Worm (Caenorhabditis elegans): ENCODE results near the gene F35G12.12.

DNA sequence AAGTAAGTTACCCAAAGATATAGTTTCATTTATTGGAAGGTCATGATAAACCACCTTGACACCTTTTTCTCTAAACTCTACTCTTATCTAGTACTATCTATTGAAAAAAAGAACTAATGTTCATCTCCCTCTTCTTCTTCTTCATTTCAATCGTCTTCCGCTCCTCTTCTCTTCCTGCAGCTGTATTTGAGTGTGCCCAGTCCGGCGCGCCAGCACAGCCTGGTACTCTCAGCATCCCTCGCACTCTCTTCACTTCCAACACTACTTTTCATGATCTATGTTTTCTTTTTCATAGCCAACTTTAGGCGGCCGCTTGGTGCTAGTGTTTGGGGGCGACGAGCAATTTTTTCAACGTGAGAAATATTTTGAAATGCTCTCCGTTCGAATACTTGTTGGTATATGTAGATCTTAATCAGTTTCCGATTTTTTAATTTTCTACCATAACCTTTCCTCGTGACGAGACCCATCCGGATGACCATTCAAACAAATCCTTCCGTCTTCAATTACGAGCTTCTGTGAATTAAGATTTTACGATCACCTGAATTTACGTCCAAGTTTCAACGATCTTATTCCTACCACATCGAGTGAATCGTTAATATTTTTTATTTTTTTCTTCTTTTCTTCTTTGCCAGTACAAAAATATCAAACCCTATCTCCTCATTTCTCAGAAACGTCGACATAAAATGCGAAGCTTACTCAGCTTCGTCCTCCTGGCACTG, 19.4 kb upstream of the F35G12.12 start, which contains the start of gene pan-1:
- TF ChIP-seq fkh-8 (tag; optimal IDR thresholded peaks at IDR 0.05) (no peak), nhr-85 (tag) (peak; percentile 65), aha-1 (tag; optimal IDR thresholded peaks at IDR 0.05) (no peak), mdl-1 (tag; optimal IDR thresholded peaks at IDR 0.05) (no peak), tlp-1 (tag; optimal IDR thresholded peaks at IDR 0.05) (no peak), elt-3 (tag; optimal IDR thresholded peaks at IDR 0.05) (no peak), ztf-11 (tag; optimal IDR thresholded peaks at IDR 0.05) (no peak), ama-1 (optimal IDR thresholded peaks at IDR 0.05) (no peak)
